Worm (Caenorhabditis elegans) whole organism, young adult: ENCODE results near the gene tax-6.

Experiments
- B0035.1 ChIP-seq: sonication (generic microtip); optimal IDR thresholded peaks from 2 replicates; lab custom pipeline; 2016; ENCODE audit warnings: missing genetic modification characterization, mild to moderate bottlenecking, missing compliant biosample characterization, missing genotype, missing genetic modification reagents
- F33H1.4 ChIP-seq: fragments of 200-800 bp; sonication (Bioruptor generic); IDR thresholded peaks from 2 replicates; pipeline ENCODE4 v1.3.6; 2022; ENCODE audit warnings: missing genetic modification reagents, missing genetic modification characterization, missing compliant biosample characterization
- Y56A3A.18 ChIP-seq: fragments of 200-800 bp; sonication (Bioruptor generic); IDR thresholded peaks from 2 replicates; pipeline ENCODE4 v1.3.6; 2022; ENCODE audit warnings: missing genetic modification reagents, missing genetic modification characterization, missing compliant biosample characterization
- Y79H2A.3 ChIP-seq: fragments of 200-800 bp; sonication (Bioruptor generic); conservative IDR thresholded peaks from 2 replicates; pipeline ENCODE4 v1.3.6; 2022; ENCODE audit warnings: missing genetic modification reagents, missing genetic modification characterization, missing compliant biosample characterization
- athp-1 ChIP-seq: sonication (generic microtip); optimal IDR thresholded peaks from 2 replicates; lab custom pipeline; 2017; ENCODE audit warnings: mild to moderate bottlenecking, missing genetic modification characterization, missing compliant biosample characterization
- attf-3 ChIP-seq: fragments of 200-800 bp; sonication (Bioruptor generic); conservative IDR thresholded peaks from 2 replicates; pipeline ENCODE4 v1.3.6; 2022; ENCODE audit warnings: missing genetic modification reagents, missing genetic modification characterization, missing compliant biosample characterization
- chd-7 ChIP-seq: sonication (generic microtip); optimal IDR thresholded peaks from 2 replicates; lab custom pipeline; 2016; ENCODE audit warnings: mild to moderate bottlenecking, missing genetic modification characterization, moderate library complexity, missing compliant biosample characterization
- dox-1 ChIP-seq: fragments of 200-800 bp; sonication (Bioruptor generic); IDR thresholded peaks from 2 replicates; pipeline ENCODE4 v1.3.6; 2022; ENCODE audit warnings: missing genetic modification reagents, missing genetic modification characterization, missing compliant biosample characterization
- egl-18 ChIP-seq: fragments of 200-800 bp; sonication (Bioruptor generic); IDR thresholded peaks from 2 replicates; pipeline ENCODE4 v1.3.6; 2022; ENCODE audit warnings: missing genetic modification reagents, missing genetic modification characterization, missing compliant biosample characterization
- him-1 ChIP-seq: sonication (generic microtip); optimal IDR thresholded peaks from 2 replicates; lab custom pipeline; 2016; ENCODE audit warnings: missing genotype, missing genetic modification reagents, missing genetic modification characterization, missing compliant biosample characterization
- lin-35 ChIP-seq, 3 experiments: fragments of 150-350 bp in 2 of 3; sonication (generic microtip) in 1 of 3; optimal IDR thresholded peaks; 2 replicates each; lab custom pipeline; 2014 to 2018; ENCODE audit warnings: missing biosample characterization in 3 of 3, missing genetic modification characterization in 3 of 3, missing genetic modification reagents in 3 of 3
- mes-4 ChIP-seq: sonication (generic microtip); optimal IDR thresholded peaks from 2 replicates; lab custom pipeline; 2016; ENCODE audit warnings: missing genotype, missing genetic modification characterization, missing compliant biosample characterization
- pbrm-1 ChIP-seq: fragments of 200-800 bp; sonication (Bioruptor generic); IDR thresholded peaks from 2 replicates; pipeline ENCODE4 v1.3.6; 2022; ENCODE audit warnings: missing genetic modification reagents, missing genetic modification characterization, missing compliant biosample characterization
- tbp1 ChIP-seq: fragments of 200-800 bp; sonication (Bioruptor generic); optimal IDR thresholded peaks from 2 replicates; lab custom pipeline; 2018; ENCODE audit warnings: mild to moderate bottlenecking, missing genetic modification characterization, missing compliant biosample characterization

- TF ChIP-seq athp-1: no peak
- no peak for TF ChIP-seq F33H1.4 (GFP tag; lab: Robert Waterston, UW)
- no peak for TF ChIP-seq chd-7
- TF ChIP-seq egl-18 (GFP tag; lab: Robert Waterston, UW): no peak
- TF ChIP-seq lin-35 (GFP tag; optimal IDR thresholded peaks at IDR 0.05; lab: Kevin White, UChicago): no peak
- TF ChIP-seq tbp1: no peak
- TF ChIP-seq Y79H2A.3 (GFP tag; lab: Robert Waterston, UW): no peak
- TF ChIP-seq mes-4 (tag; lab: Kevin White, UChicago): no peak
- TF ChIP-seq dox-1 (GFP tag; lab: Robert Waterston, UW): no peak
- no peak for TF ChIP-seq attf-3
- TF ChIP-seq Y56A3A.18 (GFP tag; lab: Robert Waterston, UW): no peak
- no peak for TF ChIP-seq B0035.1 (tag; lab: Kevin White, UChicago)
- TF ChIP-seq pbrm-1 (GFP tag; lab: Robert Waterston, UW): no peak
- TF ChIP-seq him-1 (tag; lab: Kevin White, UChicago): no peak
Measured at ce11 chrIV:10507586-10507985, 6.2 kb upstream of the tax-6 start.
